Fruit fly (Drosophila melanogaster): ENCODE results near the gene CG42367.

DNA sequence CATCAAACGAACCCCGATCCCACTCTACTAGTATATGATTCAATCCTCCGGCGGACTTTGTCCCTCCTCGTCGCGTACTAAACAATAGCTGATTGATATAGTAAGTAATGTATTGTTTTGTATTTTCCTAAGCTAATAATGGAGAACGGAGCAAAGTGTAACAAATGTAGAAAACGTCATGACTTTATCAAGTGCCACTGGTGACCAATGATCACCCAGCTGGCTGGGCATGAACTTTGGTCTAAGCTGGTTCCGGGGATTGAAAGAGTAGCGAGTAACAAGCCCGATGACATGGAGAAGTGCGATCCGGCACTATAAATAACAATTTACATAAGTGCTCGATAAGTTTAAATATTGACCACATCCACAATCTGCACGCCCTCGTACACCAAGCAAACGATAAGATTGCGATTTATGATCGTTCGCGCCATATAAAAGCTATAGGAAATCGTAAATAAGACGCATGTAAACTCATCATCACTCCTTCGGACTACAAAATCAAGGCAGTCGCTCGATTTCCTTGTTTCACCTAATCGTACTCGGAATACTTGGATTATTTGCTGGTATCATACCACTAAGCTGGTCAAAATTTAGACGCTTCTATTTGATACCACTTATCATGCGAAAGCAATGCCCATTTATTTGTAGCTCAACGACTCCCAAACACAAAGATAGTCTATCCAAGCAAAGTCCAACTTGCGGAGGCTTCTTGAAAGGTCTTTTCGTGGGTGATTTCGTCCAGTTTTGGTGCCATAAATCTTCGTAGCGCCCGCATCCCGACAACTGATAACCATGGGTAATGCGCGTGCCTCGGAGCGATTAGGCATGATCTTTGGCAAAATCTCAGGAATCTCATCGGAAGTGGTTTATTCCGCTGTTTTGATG is 19.0 kb downstream of the CG42367 start:
- peak; percentile 10 for TF ChIP-seq CG6854 (GFP tag; optimal IDR thresholded peaks at IDR 0.05)
- TF ChIP-seq Hr38 (GFP tag; optimal IDR thresholded peaks at IDR 0.05): no peak
- TF ChIP-seq CG6808 (GFP tag; optimal IDR thresholded peaks at IDR 0.05): peak; percentile 16
- no peak for TF ChIP-seq CG32006 (GFP tag; optimal IDR thresholded peaks at IDR 0.05)
- TF ChIP-seq Eip75B (GFP tag; optimal IDR thresholded peaks at IDR 0.05): no peak
- peak; percentile 60 for TF ChIP-seq CG16779 (tag; optimal IDR thresholded peaks at IDR 0.05)
- TF ChIP-seq spab (GFP tag; optimal IDR thresholded peaks at IDR 0.05): no peak
- no peak for TF ChIP-seq Gug (GFP tag; IDR thresholded peaks at IDR 0.05)
- no peak for TF ChIP-seq Lpt (GFP tag; optimal IDR thresholded peaks at IDR 0.05)
- TF ChIP-seq CG3919 (GFP tag; optimal IDR thresholded peaks at IDR 0.05): peak; percentile 4
- TF ChIP-seq CG10669 (GFP tag; optimal IDR thresholded peaks at IDR 0.05): no peak
- TF ChIP-seq lz (GFP tag; optimal IDR thresholded peaks at IDR 0.05): no peak
